Fruit fly (Drosophila melanogaster) whole organism, adult: Measurements from ENCODE around the gene CG4042.

Experiments
- CG11617 ChIP-seq: fragments of 200-800 bp; sonication (Bioruptor generic); optimal IDR thresholded peaks from 2 replicates; lab custom pipeline; 2017; ENCODE audit warnings: mild to moderate bottlenecking, missing biosample characterization, missing genetic modification reagents, missing genetic modification characterization
- CG12768 ChIP-seq: fragments of 200-800 bp; sonication (Bioruptor generic); optimal IDR thresholded peaks from 2 replicates; lab custom pipeline; 2017; ENCODE audit warnings: missing biosample characterization, missing genetic modification characterization, mild to moderate bottlenecking, moderate library complexity, missing genetic modification reagents
- CG14711 ChIP-seq: fragments of 200-800 bp; sonication (Bioruptor generic); optimal IDR thresholded peaks from 2 replicates; lab custom pipeline; 2018; ENCODE audit warnings: missing biosample characterization, mild to moderate bottlenecking, missing genetic modification characterization, moderate library complexity
- CG1620 ChIP-seq: fragments of 200-800 bp; sonication (Bioruptor generic); optimal IDR thresholded peaks from 2 replicates; lab custom pipeline; 2016; ENCODE audit warnings: missing biosample characterization, missing genetic modification characterization
- CG33017 ChIP-seq: fragments of 200-800 bp; sonication (Bioruptor generic); optimal IDR thresholded peaks from 2 replicates; lab custom pipeline; 2018; ENCODE audit warnings: missing biosample characterization, mild to moderate bottlenecking, missing genetic modification characterization, moderate library complexity
- CG5204 ChIP-seq: fragments of 200-800 bp; sonication (Bioruptor generic); optimal IDR thresholded peaks from 2 replicates; lab custom pipeline; 2016; ENCODE audit warnings: missing biosample characterization, missing genetic modification characterization
- CG7045 ChIP-seq: fragments of 200-800 bp; sonication (Bioruptor generic); optimal IDR thresholded peaks from 2 replicates; lab custom pipeline; 2017; ENCODE audit warnings: missing biosample characterization, mild to moderate bottlenecking, missing genetic modification characterization
- CG7101 ChIP-seq: fragments of 200-800 bp; sonication (Bioruptor generic); optimal IDR thresholded peaks from 2 replicates; lab custom pipeline; 2018; ENCODE audit warnings: missing biosample characterization, mild to moderate bottlenecking, missing genetic modification characterization, moderate library complexity
- Clk ChIP-seq: fragments of 200-800 bp; sonication (Bioruptor generic); optimal IDR thresholded peaks from 2 replicates; lab custom pipeline; 2017; ENCODE audit warnings: missing biosample characterization, missing genetic modification characterization
- Crg-1 ChIP-seq: fragments of 200-800 bp; sonication (Bioruptor generic); optimal IDR thresholded peaks from 2 replicates; lab custom pipeline; 2016; ENCODE audit warnings: missing biosample characterization, missing genetic modification characterization
- Hr96 ChIP-seq: fragments of 200-800 bp; sonication (Bioruptor generic); optimal IDR thresholded peaks from 2 replicates; lab custom pipeline; 2016; ENCODE audit warnings: missing biosample characterization, missing genetic modification characterization
- Mnt ChIP-seq: fragments of 200-800 bp; sonication (Bioruptor generic); optimal IDR thresholded peaks from 2 replicates; lab custom pipeline; 2016; ENCODE audit warnings: missing biosample characterization, mild to moderate bottlenecking, missing genetic modification characterization
- bab1 ChIP-seq: fragments of 200-800 bp; sonication (Bioruptor generic); optimal IDR thresholded peaks from 3 replicates; lab custom pipeline; 2019; ENCODE audit warnings: missing biosample characterization, mild to moderate bottlenecking, missing genetic modification characterization, moderate library complexity
- cic ChIP-seq: fragments of 200-800 bp; sonication (Bioruptor generic); optimal IDR thresholded peaks from 2 replicates; lab custom pipeline; 2017; ENCODE audit warnings: missing biosample characterization, mild to moderate bottlenecking, missing genetic modification characterization, moderate library complexity
- cnc ChIP-seq, 2 experiments: fragments of >200 bp; optimal IDR thresholded peaks; 2 replicates each; lab custom pipeline; 2017
- kay ChIP-seq: fragments of 200-800 bp; sonication (Bioruptor generic); peaks from one replicate; lab custom pipeline; 2016; ENCODE audit warnings: missing biosample characterization, missing genetic modification characterization, borderline replicate concordance
- ovo ChIP-seq: fragments of 200-800 bp; sonication (Bioruptor generic); optimal IDR thresholded peaks from 2 replicates; lab custom pipeline; 2016; ENCODE audit warnings: missing biosample characterization, missing genetic modification characterization
- pad ChIP-seq: fragments of 200-800 bp; sonication (Bioruptor generic); optimal IDR thresholded peaks from 3 replicates; lab custom pipeline; 2017; ENCODE audit warnings: missing biosample characterization, missing genetic modification characterization, mild to moderate bottlenecking, moderate library complexity, missing genetic modification reagents
- tj ChIP-seq: fragments of 200-800 bp; sonication (Bioruptor generic); optimal IDR thresholded peaks from 3 replicates; lab custom pipeline; 2017; ENCODE audit warnings: missing biosample characterization, mild to moderate bottlenecking, missing genetic modification characterization, moderate library complexity
- toe ChIP-seq: fragments of 200-800 bp; sonication (Bioruptor generic); optimal IDR thresholded peaks from 2 replicates; lab custom pipeline; 2016; ENCODE audit warnings: missing biosample characterization, missing genetic modification characterization

The CG4042 gene

dm6 chr3L:20798325-20798846 lies 27.1 kb upstream of the CG4042 start, which contains the start of the genes CG3698 and tzn:
CG3698 (minus strand) TSS chr3L:20798375.
tzn (plus strand) TSS chr3L:20798645.
- TF ChIP-seq kay (GFP tag; lab: Kevin White, UChicago) (no peak), pad (GFP tag; lab: Kevin White, UChicago) (peak; percentile 81), ovo (GFP tag; lab: Kevin White, UChicago) (peak; percentile 92), CG1620 (GFP tag; lab: Kevin White, UChicago) (peak; percentile 88), Crg-1 (peak; percentile 91), cnc (optimal IDR thresholded peaks at IDR 0.05; lab: Kevin White, UChicago) (no peak), CG33017 (tag; lab: Kevin White, UChicago) (peak; percentile 74), CG7101 (peak; percentile 87), CG12768 (GFP tag; lab: Kevin White, UChicago) (peak; percentile 68), tj (GFP tag; lab: Kevin White, UChicago) (peak; percentile 67), toe (peak; percentile 81), Clk (GFP tag; lab: Kevin White, UChicago) (peak; percentile 48), CG5204 (no peak), Mnt (peak; percentile 72), Hr96 (GFP tag; lab: Kevin White, UChicago) (peak; percentile 76), CG11617 (GFP tag; lab: Kevin White, UChicago) (peak; percentile 89), CG14711 (peak; percentile 67), cic (GFP tag; lab: Kevin White, UChicago) (peak; percentile 46), CG7045 (peak; percentile 85), bab1 (peak; percentile 92)

- no peak for TF ChIP-seq CG14711
- no peak for TF ChIP-seq CG7045
- TF ChIP-seq pad (GFP tag; lab: Kevin White, UChicago): no peak
- no peak for TF ChIP-seq CG1620 (GFP tag; lab: Kevin White, UChicago)
- no peak for TF ChIP-seq cnc (optimal IDR thresholded peaks at IDR 0.05; lab: Kevin White, UChicago)
- no peak for TF ChIP-seq Hr96 (GFP tag; lab: Kevin White, UChicago)
- no peak for TF ChIP-seq Clk (GFP tag; lab: Kevin White, UChicago)
- TF ChIP-seq CG11617 (GFP tag; lab: Kevin White, UChicago): no peak
- TF ChIP-seq kay (GFP tag; lab: Kevin White, UChicago): no peak
- TF ChIP-seq cic (GFP tag; lab: Kevin White, UChicago): no peak
- no peak for TF ChIP-seq bab1
- no peak for TF ChIP-seq tj (GFP tag; lab: Kevin White, UChicago)
- no peak for TF ChIP-seq toe
- no peak for TF ChIP-seq Crg-1
- TF ChIP-seq ovo (GFP tag; lab: Kevin White, UChicago): no peak
- no peak for TF ChIP-seq CG33017 (tag; lab: Kevin White, UChicago)
- no peak for TF ChIP-seq CG12768 (GFP tag; lab: Kevin White, UChicago)
- no peak for TF ChIP-seq Mnt
- TF ChIP-seq CG7101: no peak
- no peak for TF ChIP-seq CG5204
These were observed 26.1 kb upstream of the CG4042 start for dm6 chr3L:20797379-20797778.

- TF ChIP-seq CG7045: no peak
- no peak for TF ChIP-seq CG7101
- TF ChIP-seq CG33017 (tag; lab: Kevin White, UChicago): no peak
These were observed 25.4 kb upstream of the CG4042 start for dm6 chr3L:20796757-20797156.

dm6 chr3L:20792693-20793092 lies 21.4 kb upstream of the CG4042 start, which contains the start of gene Six4:
Six4 (minus strand) TSS chr3L:20792777.
- TF ChIP-seq cnc (optimal IDR thresholded peaks at IDR 0.05; lab: Kevin White, UChicago) (no peak), Crg-1 (peak; percentile 20), CG33017 (tag; lab: Kevin White, UChicago) (no peak), CG14711 (no peak), Clk (GFP tag; lab: Kevin White, UChicago) (no peak), CG7101 (peak; percentile 10), cic (GFP tag; lab: Kevin White, UChicago) (no peak), CG1620 (GFP tag; lab: Kevin White, UChicago) (no peak), Mnt (peak; percentile 22), ovo (GFP tag; lab: Kevin White, UChicago) (peak; percentile 13), CG11617 (GFP tag; lab: Kevin White, UChicago) (peak; percentile 41), CG12768 (GFP tag; lab: Kevin White, UChicago) (no peak), pad (GFP tag; lab: Kevin White, UChicago) (peak; percentile 34), Hr96 (GFP tag; lab: Kevin White, UChicago) (peak; percentile 29), tj (GFP tag; lab: Kevin White, UChicago) (peak; percentile 62), bab1 (peak; percentile 43)

- TF ChIP-seq cnc (optimal IDR thresholded peaks at IDR 0.05; lab: Kevin White, UChicago) (no peak), Hr96 (GFP tag; lab: Kevin White, UChicago) (no peak), tj (GFP tag; lab: Kevin White, UChicago) (no peak), bab1 (no peak), ovo (GFP tag; lab: Kevin White, UChicago) (no peak), CG5204 (no peak), CG7101 (no peak), CG11617 (GFP tag; lab: Kevin White, UChicago) (no peak), kay (GFP tag; lab: Kevin White, UChicago) (no peak), toe (no peak), CG33017 (tag; lab: Kevin White, UChicago) (no peak)
These were observed 18.0 kb upstream of the CG4042 start for dm6 chr3L:20789299-20789698.

dm6 chr3L:20787835-20788380 lies 16.6 kb upstream of the CG4042 start, which contains the start of gene CG11396:
CG11396 (minus strand) TSS chr3L:20788137.
- TF ChIP-seq CG7101: no peak
- no peak for TF ChIP-seq Mnt
- peak; percentile 34 for TF ChIP-seq bab1
